Worm (Caenorhabditis elegans): Measurements from ENCODE around the gene T14B4.20.

Gene T14B4.20

ce11 chrII:6733718-6734117 is 17.0 kb downstream of the T14B4.20 start, which contains the start of gene T14B4.9:
Gene T14B4.9, minus strand, starts transcription at chrII:6733818.
- TF ChIP-seq ztf-4 (tag; optimal IDR thresholded peaks at IDR 0.05), result no peak
- no peak for TF ChIP-seq pqm-1 (tag; optimal IDR thresholded peaks at IDR 0.05)
- no peak for TF ChIP-seq eor-1 (tag; optimal IDR thresholded peaks at IDR 0.05)
- no peak for TF ChIP-seq nhr-237 (tag; optimal IDR thresholded peaks at IDR 0.05)
- TF ChIP-seq mml-1 (tag; optimal IDR thresholded peaks at IDR 0.05), result no peak
- TF ChIP-seq unc-62 (GFP tag; optimal IDR thresholded peaks at IDR 0.05), result no peak
- no peak for TF ChIP-seq R02D3.7 (tag; optimal IDR thresholded peaks at IDR 0.05)
- TF ChIP-seq fos-1 (tag; optimal IDR thresholded peaks at IDR 0.05), result no peak
- no peak for TF ChIP-seq nhr-25 (tag; optimal IDR thresholded peaks at IDR 0.05)
- no peak for TF ChIP-seq zag-1 (tag; optimal IDR thresholded peaks at IDR 0.05)

- TF ChIP-seq nfya-1 (tag; optimal IDR thresholded peaks at IDR 0.05; ENCODE audit: insufficient read depth) (peak; percentile 69), nhr-237 (tag; optimal IDR thresholded peaks at IDR 0.05) (no peak), hmg-11 (tag; optimal IDR thresholded peaks at IDR 0.05) (no peak), eor-1 (tag; optimal IDR thresholded peaks at IDR 0.05) (no peak), R02D3.7 (tag; optimal IDR thresholded peaks at IDR 0.05) (no peak), elt-3 (tag; optimal IDR thresholded peaks at IDR 0.05) (no peak), nhr-76 (tag; optimal IDR thresholded peaks at IDR 0.05) (no peak), nhr-67 (tag; optimal IDR thresholded peaks at IDR 0.05) (no peak), egl-27 (tag; optimal IDR thresholded peaks at IDR 0.05) (no peak), tbx-2 (tag; optimal IDR thresholded peaks at IDR 0.05) (no peak), elt-1 (tag; optimal IDR thresholded peaks at IDR 0.05) (no peak), lsy-12 (tag; optimal IDR thresholded peaks at IDR 0.05) (peak; percentile 15), nhr-77 (tag; optimal IDR thresholded peaks at IDR 0.05) (no peak), pha-4 (tag; optimal IDR thresholded peaks at IDR 0.05) (peak; percentile 93), nhr-28 (tag; optimal IDR thresholded peaks at IDR 0.05) (no peak), nhr-23 (tag; optimal IDR thresholded peaks at IDR 0.05) (peak; percentile 44), pqm-1 (tag; optimal IDR thresholded peaks at IDR 0.05) (peak; percentile 54), nhr-43 (tag; optimal IDR thresholded peaks at IDR 0.05; ENCODE audit: poor library complexity, severe bottlenecking) (peak; percentile 69), ztf-11 (tag; optimal IDR thresholded peaks at IDR 0.05) (no peak), fkh-10 (GFP tag; optimal IDR thresholded peaks at IDR 0.05) (no peak), ZK546.5 (tag; optimal IDR thresholded peaks at IDR 0.05) (no peak), nhr-12 (tag; optimal IDR thresholded peaks at IDR 0.05) (no peak), ztf-4 (tag; optimal IDR thresholded peaks at IDR 0.05) (no peak), ceh-9 (tag; optimal IDR thresholded peaks at IDR 0.05) (no peak), mdl-1 (tag; optimal IDR thresholded peaks at IDR 0.05) (no peak), egl-5 (tag; optimal IDR thresholded peaks at IDR 0.05) (peak; percentile 21), ceh-82 (tag; optimal IDR thresholded peaks at IDR 0.05) (no peak), fos-1 (tag; optimal IDR thresholded peaks at IDR 0.05) (no peak), fkh-2 (tag; optimal IDR thresholded peaks at IDR 0.05) (no peak), zag-1 (tag; optimal IDR thresholded peaks at IDR 0.05) (no peak), sea-2 (GFP tag; optimal IDR thresholded peaks at IDR 0.05) (no peak), snpc-4 (tag; optimal IDR thresholded peaks at IDR 0.05) (peak; percentile 25), skn-1 (tag; optimal IDR thresholded peaks at IDR 0.05) (no peak), unc-62 (GFP tag; optimal IDR thresholded peaks at IDR 0.05) (no peak), lin-15B (tag; optimal IDR thresholded peaks at IDR 0.05) (peak; percentile 87), ceh-16 (tag; optimal IDR thresholded peaks at IDR 0.05) (no peak), nhr-25 (tag; optimal IDR thresholded peaks at IDR 0.05) (peak; percentile 54), aly-2 (tag; optimal IDR thresholded peaks at IDR 0.05) (no peak), ama-1 (optimal IDR thresholded peaks at IDR 0.05) (no peak), elt-2 (tag; optimal IDR thresholded peaks at IDR 0.05) (peak; percentile 27), nhr-11 (tag; optimal IDR thresholded peaks at IDR 0.05) (no peak), lin-39 (tag; optimal IDR thresholded peaks at IDR 0.05) (peak; percentile 17), ceh-28 (tag; optimal IDR thresholded peaks at IDR 0.05) (no peak), daf-12 (tag; optimal IDR thresholded peaks at IDR 0.05) (no peak), unc-39 (tag; optimal IDR thresholded peaks at IDR 0.05) (no peak), jun-1 (tag; optimal IDR thresholded peaks at IDR 0.05) (no peak), mml-1 (tag; optimal IDR thresholded peaks at IDR 0.05) (no peak)
Observed at ce11 chrII:6734674-6735073, 18.0 kb downstream of the T14B4.20 start, which contains the start of gene T14B4.3. Gene T14B4.3, plus strand, starts transcription at chrII:6734937.
